Worm (Caenorhabditis elegans) whole organism, mixed stage, embryonic: Measurements from ENCODE around the gene mpk-1.
A peak's percentile ranks its signal among the peaks of the same experiment; 100 is the strongest.

Source experiments
- M03D4.4 ChIP-seq: sonication (generic microtip); optimal IDR thresholded peaks from 2 replicates; lab custom pipeline; 2017; ENCODE audit warnings: mild to moderate bottlenecking, missing genetic modification characterization, missing compliant biosample characterization
- bed-3 ChIP-seq: fragments of 200-800 bp; sonication (Bioruptor generic); optimal IDR thresholded peaks from 3 replicates; lab custom pipeline; 2018; ENCODE audit warnings: mild to moderate bottlenecking, missing genetic modification characterization, moderate library complexity, missing compliant biosample characterization
- blmp-1 ChIP-seq: fragments of 150-350 bp; optimal IDR thresholded peaks from 2 replicates; lab custom pipeline; 2014; ENCODE audit warnings: missing biosample characterization, missing genetic modification characterization
- ceh-39 ChIP-seq: fragments of 150-350 bp; optimal IDR thresholded peaks from 2 replicates; lab custom pipeline; 2014; ENCODE audit warnings: missing biosample characterization, missing genetic modification characterization
- ceh-43 ChIP-seq: fragments of 200-800 bp; sonication (Bioruptor generic); optimal IDR thresholded peaks from 2 replicates; lab custom pipeline; 2018; ENCODE audit warnings: mild to moderate bottlenecking, missing genetic modification characterization, moderate library complexity, missing compliant biosample characterization
- ceh-83 ChIP-seq: fragments of 200-800 bp; sonication (Bioruptor generic); optimal IDR thresholded peaks from 2 replicates; lab custom pipeline; 2018; ENCODE audit warnings: mild to moderate bottlenecking, missing genetic modification characterization, missing compliant biosample characterization
- ces-1 ChIP-seq: fragments of 150-350 bp; optimal IDR thresholded peaks from 2 replicates; lab custom pipeline; 2014; ENCODE audit warnings: missing biosample characterization, missing genetic modification reagents, missing genetic modification characterization
- cnd-1 ChIP-seq: fragments of 200-800 bp; sonication (Bioruptor generic); optimal IDR thresholded peaks from 2 replicates; lab custom pipeline; 2018; ENCODE audit warnings: mild to moderate bottlenecking, missing genetic modification characterization, missing compliant biosample characterization
- drap-1 ChIP-seq: fragments of 200-800 bp; sonication (Bioruptor generic); optimal IDR thresholded peaks from 3 replicates; lab custom pipeline; 2018; ENCODE audit warnings: mild to moderate bottlenecking, missing genetic modification characterization, missing compliant biosample characterization
- elt-1 ChIP-seq: sonication (generic microtip); optimal IDR thresholded peaks from 2 replicates; lab custom pipeline; 2017; ENCODE audit warnings: missing genetic modification characterization, mild to moderate bottlenecking, missing compliant biosample characterization, antibody characterized with exemption, moderate library complexity, borderline replicate concordance; ENCODE audit not compliant: insufficient read depth
- elt-3 ChIP-seq: fragments of 150-350 bp; optimal IDR thresholded peaks from 2 replicates; lab custom pipeline; 2014; ENCODE audit warnings: missing biosample characterization, missing genetic modification characterization
- flh-1 ChIP-seq: fragments of 200-800 bp; sonication (Bioruptor generic); optimal IDR thresholded peaks from 2 replicates; lab custom pipeline; 2018; ENCODE audit warnings: mild to moderate bottlenecking, missing genetic modification characterization, moderate library complexity, missing compliant biosample characterization
- ham-2 ChIP-seq: fragments of 200-800 bp; sonication (Bioruptor generic); optimal IDR thresholded peaks from 2 replicates; lab custom pipeline; 2018; ENCODE audit warnings: mild to moderate bottlenecking, missing genetic modification characterization, missing compliant biosample characterization
- hlh-1 ChIP-seq: fragments of 150-350 bp; optimal IDR thresholded peaks from 2 replicates; lab custom pipeline; 2014; ENCODE audit warnings: missing biosample characterization, missing genetic modification reagents, missing genetic modification characterization
- lin-13 ChIP-seq: fragments of 150-350 bp; optimal IDR thresholded peaks from 2 replicates; lab custom pipeline; 2014; ENCODE audit warnings: missing biosample characterization, missing genetic modification characterization
- lin-32 ChIP-seq: fragments of 200-800 bp; sonication (Bioruptor generic); optimal IDR thresholded peaks from 2 replicates; lab custom pipeline; 2018; ENCODE audit warnings: mild to moderate bottlenecking, missing genetic modification characterization, missing compliant biosample characterization
- lsy-2 ChIP-seq: fragments of 150-350 bp; optimal IDR thresholded peaks from 2 replicates; lab custom pipeline; 2014; ENCODE audit warnings: missing biosample characterization, missing genetic modification characterization
- mab-5 ChIP-seq: fragments of 150-350 bp; optimal IDR thresholded peaks from 2 replicates; lab custom pipeline; 2014; ENCODE audit warnings: missing biosample characterization, missing genetic modification characterization
- mep-1 ChIP-seq: fragments of 150-350 bp; optimal IDR thresholded peaks from 2 replicates; lab custom pipeline; 2017; ENCODE audit warnings: missing biosample characterization, missing genetic modification reagents, missing genetic modification characterization, inconsistent platforms
- mls-2 ChIP-seq: sonication (generic microtip); optimal IDR thresholded peaks from 2 replicates; lab custom pipeline; 2016; ENCODE audit warnings: mild to moderate bottlenecking, missing genetic modification characterization, moderate library complexity, missing compliant biosample characterization
- nhr-237 ChIP-seq: fragments of 150-350 bp; optimal IDR thresholded peaks from 2 replicates; lab custom pipeline; 2014; ENCODE audit warnings: missing biosample characterization, missing genetic modification characterization
- nhr-28 ChIP-seq: fragments of 150-350 bp; optimal IDR thresholded peaks from 2 replicates; lab custom pipeline; 2014; ENCODE audit warnings: missing biosample characterization, missing genetic modification characterization
- nhr-76 ChIP-seq: sonication (generic microtip); optimal IDR thresholded peaks from 2 replicates; lab custom pipeline; 2017; ENCODE audit warnings: missing biosample characterization, missing genetic modification characterization
- pha-4 ChIP-seq: fragments of 150-350 bp; optimal IDR thresholded peaks from 2 replicates; lab custom pipeline; 2018; ENCODE audit warnings: missing biosample characterization, missing genetic modification reagents, missing genetic modification characterization
- snpc-4 ChIP-seq: fragments of 150-350 bp; optimal IDR thresholded peaks from 2 replicates; lab custom pipeline; 2014; ENCODE audit warnings: missing biosample characterization, missing genetic modification characterization
- sptf-1 ChIP-seq: sonication (generic microtip); optimal IDR thresholded peaks from 2 replicates; lab custom pipeline; 2017; ENCODE audit warnings: mild to moderate bottlenecking, missing genetic modification characterization, moderate library complexity, missing compliant biosample characterization
- tbx-8 ChIP-seq: fragments of 200-800 bp; sonication (Bioruptor generic); optimal IDR thresholded peaks from 2 replicates; lab custom pipeline; 2018; ENCODE audit warnings: mild to moderate bottlenecking, missing genetic modification characterization, moderate library complexity, missing compliant biosample characterization
- unc-39 ChIP-seq: fragments of 150-350 bp; optimal IDR thresholded peaks from 2 replicates; lab custom pipeline; 2014; ENCODE audit warnings: missing biosample characterization, missing genetic modification characterization
- unc-62 ChIP-seq: fragments of 150-350 bp; optimal IDR thresholded peaks from 2 replicates; lab custom pipeline; 2014; ENCODE audit warnings: missing biosample characterization, missing genetic modification reagents, missing genetic modification characterization
- zip-8 ChIP-seq: fragments of 150-350 bp; optimal IDR thresholded peaks from 2 replicates; lab custom pipeline; 2014; ENCODE audit warnings: missing biosample characterization, missing genetic modification characterization
- ztf-11 ChIP-seq: fragments of 150-350 bp; optimal IDR thresholded peaks from 2 replicates; lab custom pipeline; 2014; ENCODE audit warnings: missing biosample characterization, missing genetic modification characterization

The mpk-1 gene

ce11 chrIII:4271059-4271458 lies 43.2 kb upstream of the mpk-1 start:
- no peak for TF ChIP-seq hlh-1 (tag; lab: Kevin White, UChicago)
- TF ChIP-seq elt-3 (tag; lab: Kevin White, UChicago): no peak
- TF ChIP-seq M03D4.4: no peak
- no peak for TF ChIP-seq mls-2 (tag; lab: Kevin White, UChicago)
- no peak for TF ChIP-seq ceh-83 (GFP tag; lab: Kevin White, UChicago)
- no peak for TF ChIP-seq ceh-43
- no peak for TF ChIP-seq ham-2 (GFP tag; lab: Kevin White, UChicago)
- TF ChIP-seq mep-1 (tag; lab: Kevin White, UChicago): no peak
- no peak for TF ChIP-seq mab-5 (tag; lab: Kevin White, UChicago)
- no peak for TF ChIP-seq bed-3
- TF ChIP-seq flh-1 (GFP tag; lab: Kevin White, UChicago): no peak
- no peak for TF ChIP-seq zip-8 (tag; lab: Kevin White, UChicago)
- TF ChIP-seq nhr-28 (tag; lab: Kevin White, UChicago): no peak
- TF ChIP-seq, all 35 proteins: peak for 0

ce11 chrIII:4269220-4269935 lies 41.5 kb upstream of the mpk-1 start, which contains the start of the genes sftb-1 and R10E4.1:
Gene sftb-1 (minus strand): TSS chrIII:4269270.
Gene R10E4.1 (plus strand): TSS chrIII:4269743.
- TF ChIP-seq cnd-1 (tag; lab: Kevin White, UChicago) (no peak), mab-5 (tag; lab: Kevin White, UChicago) (no peak), sptf-1 (tag; lab: Kevin White, UChicago) (no peak), mep-1 (tag; lab: Kevin White, UChicago) (peak; percentile 66), pha-4 (tag; lab: Kevin White, UChicago) (peak; percentile 45), nhr-237 (peak; percentile 51), lin-13 (tag; lab: Kevin White, UChicago) (peak; percentile 74), drap-1 (GFP tag; lab: Kevin White, UChicago) (no peak), ces-1 (GFP tag; lab: Kevin White, UChicago) (peak; percentile 25), lsy-2 (tag; lab: Kevin White, UChicago) (peak; percentile 51)

- no peak for TF ChIP-seq nhr-76 (tag; lab: Kevin White, UChicago)
- TF ChIP-seq elt-3 (tag; lab: Kevin White, UChicago): no peak
- no peak for TF ChIP-seq lin-32 (GFP tag; lab: Kevin White, UChicago)
- TF ChIP-seq, all 35 proteins: peak for 0
These were observed 38.0 kb upstream of the mpk-1 start for ce11 chrIII:4265892-4266291.

- TF ChIP-seq ham-2 (GFP tag; lab: Kevin White, UChicago) (no peak), unc-39 (tag; lab: Kevin White, UChicago) (no peak), nhr-76 (tag; lab: Kevin White, UChicago) (no peak), unc-62 (no peak), hlh-1 (tag; lab: Kevin White, UChicago) (no peak), blmp-1 (tag; lab: Kevin White, UChicago) (no peak), bed-3 (no peak), snpc-4 (tag; lab: Kevin White, UChicago) (no peak), nhr-237 (no peak)
These were observed 35.1 kb upstream of the mpk-1 start, which contains the start of gene T08A11.1 for ce11 chrIII:4263048-4263447. Gene T08A11.1 (minus strand): TSS chrIII:4263148.

ce11 chrIII:4257896-4258295 lies 30.0 kb upstream of the mpk-1 start:
- no peak for TF ChIP-seq ces-1 (GFP tag; lab: Kevin White, UChicago)
- TF ChIP-seq ceh-39 (tag; lab: Kevin White, UChicago): no peak
- no peak for TF ChIP-seq unc-39 (tag; lab: Kevin White, UChicago)
- TF ChIP-seq lin-13 (tag; lab: Kevin White, UChicago): no peak
- TF ChIP-seq hlh-1 (tag; lab: Kevin White, UChicago): no peak
- no peak for TF ChIP-seq sptf-1 (tag; lab: Kevin White, UChicago)
- no peak for TF ChIP-seq tbx-8 (GFP tag; lab: Kevin White, UChicago)
- TF ChIP-seq drap-1 (GFP tag; lab: Kevin White, UChicago): no peak
- TF ChIP-seq zip-8 (tag; lab: Kevin White, UChicago): no peak
- TF ChIP-seq blmp-1 (tag; lab: Kevin White, UChicago): no peak
- TF ChIP-seq elt-1 (tag; lab: Kevin White, UChicago): no peak
- TF ChIP-seq nhr-76 (tag; lab: Kevin White, UChicago): no peak
- no peak for TF ChIP-seq lsy-2 (tag; lab: Kevin White, UChicago)
- no peak for TF ChIP-seq ztf-11 (tag; lab: Kevin White, UChicago)
- TF ChIP-seq bed-3: no peak
- TF ChIP-seq, all 35 proteins: peak for 0
